Worm (Caenorhabditis elegans): Measurements from ENCODE around the gene srx-64.

srx-64 gene

ce11 chrV:3945053-3945452 is 15.9 kb downstream of the srx-64 start, which contains the start of gene cyp-35B3:
Gene cyp-35B3, plus strand, starts transcription at chrV:3945353.
- TF ChIP-seq ceh-27 (GFP tag; optimal IDR thresholded peaks at IDR 0.05): no peak
- no peak for TF ChIP-seq sptf-2 (GFP tag; optimal IDR thresholded peaks at IDR 0.05)
- no peak for TF ChIP-seq ceh-40 (GFP tag; IDR thresholded peaks at IDR 0.05)
- TF ChIP-seq Y56A3A.18 (GFP tag; IDR thresholded peaks at IDR 0.05): no peak
- no peak for TF ChIP-seq aptf-3 (GFP tag; IDR thresholded peaks at IDR 0.05)
- no peak for TF ChIP-seq let-526 (GFP tag; IDR thresholded peaks at IDR 0.05)
- TF ChIP-seq xnd-1 (tag; optimal IDR thresholded peaks at IDR 0.05): no peak
- no peak for TF ChIP-seq C06A6.2 (GFP tag; conservative IDR thresholded peaks at IDR 0.05)
- TF ChIP-seq attf-3 (GFP tag; conservative IDR thresholded peaks at IDR 0.05): no peak
- no peak for TF ChIP-seq nhr-90 (tag; optimal IDR thresholded peaks at IDR 0.05)
- TF ChIP-seq egl-18 (GFP tag; IDR thresholded peaks at IDR 0.05): no peak
- TF ChIP-seq nhr-80 (tag; optimal IDR thresholded peaks at IDR 0.05): no peak
- TF ChIP-seq pha-4 (tag; optimal IDR thresholded peaks at IDR 0.05): no peak
- TF ChIP-seq die-1 (tag; optimal IDR thresholded peaks at IDR 0.05): no peak
- no peak for TF ChIP-seq nhr-179 (tag; optimal IDR thresholded peaks at IDR 0.05)
- no peak for TF ChIP-seq attf-5 (GFP tag; optimal IDR thresholded peaks at IDR 0.05)

ce11 chrV:3949723-3950122 is 20.5 kb downstream of the srx-64 start, which contains the start of gene dach-1:
Gene dach-1, plus strand, starts transcription at chrV:3950023.
- TF ChIP-seq ZK185.1 (tag; optimal IDR thresholded peaks at IDR 0.05; ENCODE audit: poor library complexity, severe bottlenecking): no peak
- TF ChIP-seq efl-1 (GFP tag; optimal IDR thresholded peaks at IDR 0.05): no peak
- TF ChIP-seq mxl-1 (tag; optimal IDR thresholded peaks at IDR 0.05): no peak
- TF ChIP-seq ccch-3 (GFP tag; optimal IDR thresholded peaks at IDR 0.05): no peak
- TF ChIP-seq T07F8.4 (tag; optimal IDR thresholded peaks at IDR 0.05): no peak
- TF ChIP-seq dox-1 (GFP tag; IDR thresholded peaks at IDR 0.05): no peak
- TF ChIP-seq ztf-26 (tag; optimal IDR thresholded peaks at IDR 0.05): no peak
- no peak for TF ChIP-seq egrh-3 (GFP tag; IDR thresholded peaks at IDR 0.05)
- TF ChIP-seq zim-3 (tag; optimal IDR thresholded peaks at IDR 0.05): no peak
- no peak for TF ChIP-seq xnd-1 (tag; optimal IDR thresholded peaks at IDR 0.05)
- no peak for TF ChIP-seq F52B5.7 (tag; optimal IDR thresholded peaks at IDR 0.05)
- no peak for TF ChIP-seq attf-3 (GFP tag; conservative IDR thresholded peaks at IDR 0.05)
- no peak for TF ChIP-seq lsl-1 (GFP tag; optimal IDR thresholded peaks at IDR 0.05)
- TF ChIP-seq lin-26 (GFP tag; IDR thresholded peaks at IDR 0.05): no peak
- TF ChIP-seq ztf-3 (GFP tag; optimal IDR thresholded peaks at IDR 0.05): no peak
- TF ChIP-seq mel-28 (tag; optimal IDR thresholded peaks at IDR 0.05; ENCODE audit: borderline replicate concordance): no peak

ce11 chrV:3953739-3954138 is 24.5 kb downstream of the srx-64 start, which contains the start of gene str-247:
Gene str-247, plus strand, starts transcription at chrV:3954039.
- no peak for TF ChIP-seq tbp1 (GFP tag; optimal IDR thresholded peaks at IDR 0.05)
- no peak for TF ChIP-seq zim-3 (tag; optimal IDR thresholded peaks at IDR 0.05)
- TF ChIP-seq hrde-1 (tag; optimal IDR thresholded peaks at IDR 0.05; ENCODE audit: borderline replicate concordance): no peak
- no peak for TF ChIP-seq egl-44 (GFP tag; IDR thresholded peaks at IDR 0.05)
- no peak for TF ChIP-seq him-1 (tag; optimal IDR thresholded peaks at IDR 0.05)
- no peak for TF ChIP-seq attf-5 (GFP tag; optimal IDR thresholded peaks at IDR 0.05)
- no peak for TF ChIP-seq F39B2.1 (GFP tag; IDR thresholded peaks at IDR 0.05)
- no peak for TF ChIP-seq ceh-91 (GFP tag; IDR thresholded peaks at IDR 0.05)
- TF ChIP-seq B0261.1 (tag; optimal IDR thresholded peaks at IDR 0.05): no peak
- TF ChIP-seq F55B11.4 (tag; optimal IDR thresholded peaks at IDR 0.05; ENCODE audit: borderline replicate concordance, insufficient read depth): no peak
- TF ChIP-seq dpl-1 (GFP tag; optimal IDR thresholded peaks at IDR 0.05): no peak
- no peak for TF ChIP-seq F57A8.1 (GFP tag; optimal IDR thresholded peaks at IDR 0.05)
- TF ChIP-seq ztf-3 (GFP tag; optimal IDR thresholded peaks at IDR 0.05): no peak
- TF ChIP-seq lsy-27 (tag; optimal IDR thresholded peaks at IDR 0.05; ENCODE audit: borderline replicate concordance, insufficient read depth): no peak
- TF ChIP-seq nfyb-1 (GFP tag; IDR thresholded peaks at IDR 0.05): no peak
- TF ChIP-seq snpc-1.1 (tag; optimal IDR thresholded peaks at IDR 0.05; ENCODE audit: insufficient read depth): no peak
- TF ChIP-seq nhr-90 (tag; optimal IDR thresholded peaks at IDR 0.05): no peak
